Worm (Caenorhabditis elegans) whole organism, L4 larva: ENCODE data around the gene fbxa-2.

Experiments used
- F26F4.8 ChIP-seq: fragments of 200-800 bp; sonication (Bioruptor generic); conservative IDR thresholded peaks from 2 replicates; pipeline ENCODE4 v1.3.6; 2022; ENCODE audit warnings: missing genetic modification characterization, missing compliant biosample characterization
- F37D6.2 ChIP-seq: sonication (generic microtip); optimal IDR thresholded peaks from 2 replicates; lab custom pipeline; 2016; ENCODE audit warnings: mild to moderate bottlenecking, missing genetic modification characterization, missing compliant biosample characterization
- F49E8.2 ChIP-seq: sonication (generic microtip); optimal IDR thresholded peaks from 2 replicates; lab custom pipeline; 2016; ENCODE audit warnings: missing compliant biosample characterization, mild to moderate bottlenecking, missing genetic modification characterization, borderline replicate concordance
- T20F7.1 ChIP-seq: fragments of 200-800 bp; sonication (Bioruptor generic); optimal IDR thresholded peaks from 2 replicates; lab custom pipeline; 2018; ENCODE audit warnings: mild to moderate bottlenecking, missing genetic modification characterization, missing compliant biosample characterization
- T26A8.4 ChIP-seq: fragments of 200-800 bp; sonication (Bioruptor generic); IDR thresholded peaks from 2 replicates; pipeline ENCODE4 v1.3.6; 2022; ENCODE audit warnings: missing genetic modification characterization, missing compliant biosample characterization
- Y48G9A.11 ChIP-seq: fragments of 200-800 bp; sonication (Bioruptor generic); IDR thresholded peaks from 2 replicates; pipeline ENCODE4 v1.3.6; 2022; ENCODE audit warnings: missing genetic modification reagents, missing genetic modification characterization, missing compliant biosample characterization
- ZK546.5 ChIP-seq, 2 experiments: sonication (generic microtip); optimal IDR thresholded peaks; 2 replicates each; lab custom pipeline; 2017; ENCODE audit warnings: missing biosample characterization in 2 of 2, missing genetic modification characterization in 2 of 2
- ama-1 ChIP-seq: fragments of 150-350 bp; optimal IDR thresholded peaks from 2 replicates; lab custom pipeline; 2014; ENCODE audit warnings: inconsistent platforms, mixed read lengths
- arid-1 ChIP-seq: fragments of 200-800 bp; sonication (Bioruptor generic); conservative IDR thresholded peaks from 2 replicates; pipeline ENCODE4 v1.3.6; 2022; ENCODE audit warnings: missing genetic modification reagents, missing genetic modification characterization, missing compliant biosample characterization
- attf-4 ChIP-seq: sonication (generic microtip); optimal IDR thresholded peaks from 3 replicates; lab custom pipeline; 2017; ENCODE audit warnings: missing biosample characterization, missing genetic modification characterization
- ceh-20 ChIP-seq: fragments of 200-800 bp; sonication (Bioruptor generic); IDR thresholded peaks from 2 replicates; pipeline ENCODE4 v1.3.6; 2022; ENCODE audit warnings: missing genetic modification reagents, missing genetic modification characterization, missing compliant biosample characterization
- ceh-62 ChIP-seq: sonication (generic microtip); optimal IDR thresholded peaks from 2 replicates; lab custom pipeline; 2017; ENCODE audit warnings: missing biosample characterization, missing genetic modification characterization
- ceh-82 ChIP-seq: sonication (generic microtip); optimal IDR thresholded peaks from 2 replicates; lab custom pipeline; 2017; ENCODE audit warnings: missing biosample characterization, missing genetic modification characterization
- daf-19 ChIP-seq: fragments of 200-800 bp; sonication (Bioruptor generic); conservative IDR thresholded peaks from 2 replicates; pipeline ENCODE4 v1.3.6; 2022; ENCODE audit warnings: missing genetic modification characterization, missing compliant biosample characterization
- daf-8 ChIP-seq: fragments of 200-800 bp; sonication (Bioruptor generic); IDR thresholded peaks from 2 replicates; pipeline ENCODE4 v1.3.6; 2022; ENCODE audit warnings: missing genetic modification characterization, missing compliant biosample characterization
- dpl-1 ChIP-seq: fragments of 150-350 bp; optimal IDR thresholded peaks from 2 replicates; lab custom pipeline; 2014; ENCODE audit warnings: missing biosample characterization, missing genetic modification reagents, missing genetic modification characterization
- fkh-10 ChIP-seq: fragments of 150-350 bp; optimal IDR thresholded peaks from 2 replicates; lab custom pipeline; 2014; ENCODE audit warnings: missing biosample characterization, missing genetic modification reagents, missing genetic modification characterization
- fos-1 ChIP-seq: fragments of 150-350 bp; optimal IDR thresholded peaks from 2 replicates; lab custom pipeline; 2014; ENCODE audit warnings: missing biosample characterization, missing genetic modification characterization
- gei-8 ChIP-seq: fragments of 200-800 bp; sonication (Bioruptor generic); optimal IDR thresholded peaks from 2 replicates; lab custom pipeline; 2018; ENCODE audit warnings: mild to moderate bottlenecking, missing genetic modification characterization, missing compliant biosample characterization
- hif-1 ChIP-seq, 2 experiments: sonication (generic microtip); optimal IDR thresholded peaks; 2 replicates each; lab custom pipeline; 2016 to 2017; ENCODE audit warnings: missing compliant biosample characterization in 2 of 2, missing genetic modification characterization in 2 of 2, missing genetic modification reagents in 2 of 2, missing genotype in 2 of 2, mild to moderate bottlenecking in 1 of 2
- hlh-11 ChIP-seq: fragments of 200-800 bp; sonication (Bioruptor generic); optimal IDR thresholded peaks from 2 replicates; lab custom pipeline; 2018; ENCODE audit warnings: mild to moderate bottlenecking, missing genetic modification characterization, missing compliant biosample characterization
- hlh-30 ChIP-seq: sonication (generic microtip); optimal IDR thresholded peaks from 2 replicates; lab custom pipeline; 2017; ENCODE audit warnings: antibody characterized with exemption, mild to moderate bottlenecking, missing genetic modification characterization, missing compliant biosample characterization; ENCODE audit not compliant: insufficient read depth
- hmg-1.1 ChIP-seq: fragments of 200-800 bp; sonication (Bioruptor generic); IDR thresholded peaks from 2 replicates; pipeline ENCODE4 v1.3.6; 2022; ENCODE audit warnings: missing genetic modification reagents, missing genetic modification characterization, missing compliant biosample characterization
- lin-15B ChIP-seq: fragments of 150-350 bp; sonication (generic microtip); optimal IDR thresholded peaks from 3 replicates; lab custom pipeline; 2014; ENCODE audit warnings: missing biosample characterization, missing genetic modification characterization
- lin-38 ChIP-seq: fragments of 200-800 bp; sonication (Bioruptor generic); IDR thresholded peaks from 2 replicates; pipeline ENCODE4 v1.3.6; 2022; ENCODE audit warnings: missing genetic modification reagents, missing genetic modification characterization, missing compliant biosample characterization
- lsy-2 ChIP-seq, 2 experiments: fragments of 150-350 bp in 1 of 2; sonication (generic microtip) in 1 of 2; optimal IDR thresholded peaks; 2 replicates each; lab custom pipeline; 2014 to 2017; ENCODE audit warnings: missing biosample characterization in 2 of 2, missing genetic modification characterization in 2 of 2
- mep-1 ChIP-seq: fragments of 150-350 bp; sonication (generic microtip); optimal IDR thresholded peaks from 3 replicates; lab custom pipeline; 2014; ENCODE audit warnings: missing biosample characterization, missing genetic modification characterization
- mxl-3 ChIP-seq: fragments of 200-800 bp; sonication (Bioruptor generic); optimal IDR thresholded peaks from 2 replicates; lab custom pipeline; 2018; ENCODE audit warnings: mild to moderate bottlenecking, missing genetic modification characterization, missing compliant biosample characterization
- nhr-10 ChIP-seq: fragments of 150-350 bp; optimal IDR thresholded peaks from 2 replicates; lab custom pipeline; 2014; ENCODE audit warnings: missing biosample characterization, missing genetic modification characterization
- nhr-102 ChIP-seq: sonication (generic microtip); optimal IDR thresholded peaks from 2 replicates; lab custom pipeline; 2016; ENCODE audit warnings: mild to moderate bottlenecking, missing genetic modification characterization, moderate library complexity, missing compliant biosample characterization
- nhr-111 ChIP-seq: fragments of 200-800 bp; sonication (Bioruptor generic); optimal IDR thresholded peaks from 2 replicates; lab custom pipeline; 2018; ENCODE audit warnings: mild to moderate bottlenecking, missing genetic modification characterization, missing compliant biosample characterization
- nhr-41 ChIP-seq: fragments of 200-800 bp; sonication (Bioruptor generic); IDR thresholded peaks from 2 replicates; pipeline ENCODE4 v1.3.6; 2022; ENCODE audit warnings: missing genetic modification reagents, missing genetic modification characterization, missing compliant biosample characterization
- rbr-2 ChIP-seq: sonication (generic microtip); optimal IDR thresholded peaks from 2 replicates; lab custom pipeline; 2016; ENCODE audit warnings: missing genotype, missing genetic modification characterization, missing compliant biosample characterization
- spr-1 ChIP-seq: sonication (generic microtip); optimal IDR thresholded peaks from 2 replicates; lab custom pipeline; 2016; ENCODE audit warnings: mild to moderate bottlenecking, missing genetic modification characterization, missing compliant biosample characterization
- unc-39 ChIP-seq: sonication (generic microtip); optimal IDR thresholded peaks from 2 replicates; lab custom pipeline; 2017; ENCODE audit warnings: missing biosample characterization, missing genetic modification characterization
- unc-62 ChIP-seq, 3 experiments: fragments of 150-350 bp in 1 of 3; sonication (generic microtip); optimal IDR thresholded peaks in 2 of 3; peaks in 1 of 3; 1 replicate in 1 of 3; 2 replicates in 2 of 3; lab custom pipeline; 2014 to 2017; ENCODE audit warnings: missing biosample characterization in 3 of 3, missing genetic modification characterization in 3 of 3, missing genetic modification reagents in 3 of 3, missing genotype in 1 of 3
- vab-7 ChIP-seq: fragments of 200-800 bp; sonication (Bioruptor generic); IDR thresholded peaks from 2 replicates; pipeline ENCODE4 v1.3.6; 2022; ENCODE audit warnings: missing genetic modification reagents, missing genetic modification characterization, missing compliant biosample characterization
- zag-1 ChIP-seq: fragments of 150-350 bp; optimal IDR thresholded peaks from 2 replicates; lab custom pipeline; 2014; ENCODE audit warnings: missing biosample characterization, missing genetic modification characterization
- ztf-7 ChIP-seq: fragments of 150-350 bp; optimal IDR thresholded peaks from 2 replicates; lab custom pipeline; 2014; ENCODE audit warnings: missing biosample characterization, missing genetic modification characterization

The fbxa-2 gene

ce11 chrV:16249105-16249504 is 20.4 kb downstream of the fbxa-2 start:
- TF ChIP-seq daf-8 (no peak), Y48G9A.11 (GFP tag; lab: Robert Waterston, UW) (no peak), lin-38 (GFP tag; lab: Robert Waterston, UW) (no peak), ztf-7 (tag; lab: Kevin White, UChicago) (no peak), F26F4.8 (GFP tag; lab: Robert Waterston, UW) (no peak), lsy-2 (tag; optimal IDR thresholded peaks at IDR 0.05; lab: Kevin White, UChicago) (no peak), gei-8 (no peak), ceh-82 (no peak), hlh-30 (tag; lab: Kevin White, UChicago) (no peak), ama-1 (lab: Kevin White, UChicago) (no peak), nhr-111 (GFP tag; lab: Kevin White, UChicago) (no peak), hif-1 (tag; optimal IDR thresholded peaks at IDR 0.05; lab: Kevin White, UChicago) (no peak), unc-39 (tag; lab: Kevin White, UChicago) (no peak), mxl-3 (GFP tag; lab: Kevin White, UChicago) (no peak), attf-4 (tag; lab: Kevin White, UChicago) (no peak), fos-1 (tag; lab: Kevin White, UChicago) (no peak), arid-1 (no peak), nhr-41 (GFP tag; lab: Robert Waterston, UW) (no peak), T26A8.4 (no peak)
- TF ChIP-seq, all 104 proteins: peak for 0

DNA sequence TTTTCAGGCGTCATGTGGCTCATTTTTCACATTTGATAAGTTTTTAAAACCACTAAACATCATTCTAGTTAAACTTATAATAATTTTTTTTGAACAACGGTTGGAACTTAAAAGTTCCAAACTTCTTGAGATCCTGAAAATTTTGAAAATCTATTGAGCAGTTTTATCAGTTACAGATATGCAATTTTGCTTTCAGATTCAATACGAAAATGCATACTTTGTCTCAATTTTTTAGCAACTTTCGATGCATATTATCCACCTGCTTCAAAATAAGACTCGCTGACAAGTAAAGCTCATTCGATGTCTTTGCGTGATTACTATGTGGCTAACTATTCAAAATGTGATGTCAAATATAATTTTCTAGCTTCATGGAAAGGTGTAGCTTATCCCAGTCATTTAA is 22.9 kb downstream of the fbxa-2 start, which contains the start of gene srh-95:
Gene srh-95 (plus strand): TSS at position 301 of the 400 bp plus-strand sequence.
- TF ChIP-seq spr-1 (tag; lab: Kevin White, UChicago) = no peak
- no peak for TF ChIP-seq hif-1 (tag; optimal IDR thresholded peaks at IDR 0.05; lab: Kevin White, UChicago)
- no peak for TF ChIP-seq ceh-62 (tag; lab: Kevin White, UChicago)
- TF ChIP-seq hmg-1.1 (GFP tag; lab: Robert Waterston, UW) = no peak
- TF ChIP-seq T20F7.1 (GFP tag; lab: Kevin White, UChicago) = no peak
- TF ChIP-seq zag-1 (tag; lab: Kevin White, UChicago) = no peak
- TF ChIP-seq Y48G9A.11 (GFP tag; lab: Robert Waterston, UW) = no peak
- no peak for TF ChIP-seq daf-19 (GFP tag; lab: Robert Waterston, UW)
- no peak for TF ChIP-seq gei-8
- TF ChIP-seq unc-62 (GFP tag; optimal IDR thresholded peaks at IDR 0.05 in 1 of 2; lab: Kevin White, UChicago) = no peak
- TF ChIP-seq unc-62 (tag; optimal IDR thresholded peaks at IDR 0.05; lab: Kevin White, UChicago) = no peak
- TF ChIP-seq F37D6.2 = no peak
- no peak for TF ChIP-seq nhr-41 (GFP tag; lab: Robert Waterston, UW)
- TF ChIP-seq, all 104 proteins: peak for 0

- TF ChIP-seq dpl-1 (no peak), nhr-10 (tag; lab: Kevin White, UChicago) (no peak), spr-1 (tag; lab: Kevin White, UChicago) (no peak), hlh-11 (tag; lab: Kevin White, UChicago) (no peak), ceh-20 (GFP tag; lab: Robert Waterston, UW) (no peak), fkh-10 (GFP tag; lab: Kevin White, UChicago) (no peak), rbr-2 (no peak), ZK546.5 (tag; optimal IDR thresholded peaks at IDR 0.05; lab: Kevin White, UChicago) (no peak), ztf-7 (tag; lab: Kevin White, UChicago) (no peak), lin-15B (no peak), vab-7 (GFP tag; lab: Robert Waterston, UW) (no peak), mep-1 (tag; lab: Kevin White, UChicago) (no peak), nhr-102 (tag; lab: Kevin White, UChicago) (no peak), Y48G9A.11 (GFP tag; lab: Robert Waterston, UW) (no peak), F49E8.2 (tag; lab: Kevin White, UChicago) (no peak), hlh-30 (tag; lab: Kevin White, UChicago) (no peak)
Observed at ce11 chrV:16244078-16244477, 25.4 kb downstream of the fbxa-2 start, which contains the start of gene srh-104. TSS of gene srh-104 (minus strand) at chrV:16244178.
